Worm (Caenorhabditis elegans) whole organism, mixed stage, embryonic: ENCODE data around the gene irg-8.

Experiments
- blmp-1 ChIP-seq: fragments of 150-350 bp; optimal IDR thresholded peaks from 2 replicates; lab custom pipeline; 2014; ENCODE audit warnings: missing biosample characterization, missing genetic modification characterization
- ceh-39 ChIP-seq: fragments of 150-350 bp; optimal IDR thresholded peaks from 2 replicates; lab custom pipeline; 2014; ENCODE audit warnings: missing biosample characterization, missing genetic modification characterization
- ham-2 ChIP-seq: fragments of 200-800 bp; sonication (Bioruptor generic); optimal IDR thresholded peaks from 2 replicates; lab custom pipeline; 2018; ENCODE audit warnings: mild to moderate bottlenecking, missing genetic modification characterization, missing compliant biosample characterization
- hlh-1 ChIP-seq: fragments of 150-350 bp; optimal IDR thresholded peaks from 2 replicates; lab custom pipeline; 2014; ENCODE audit warnings: missing biosample characterization, missing genetic modification reagents, missing genetic modification characterization
- lin-13 ChIP-seq: fragments of 150-350 bp; optimal IDR thresholded peaks from 2 replicates; lab custom pipeline; 2014; ENCODE audit warnings: missing biosample characterization, missing genetic modification characterization
- lin-32 ChIP-seq: fragments of 200-800 bp; sonication (Bioruptor generic); optimal IDR thresholded peaks from 2 replicates; lab custom pipeline; 2018; ENCODE audit warnings: mild to moderate bottlenecking, missing genetic modification characterization, missing compliant biosample characterization
- lsy-2 ChIP-seq: fragments of 150-350 bp; optimal IDR thresholded peaks from 2 replicates; lab custom pipeline; 2014; ENCODE audit warnings: missing biosample characterization, missing genetic modification characterization
- nhr-12 ChIP-seq: fragments of 150-350 bp; optimal IDR thresholded peaks from 2 replicates; lab custom pipeline; 2014; ENCODE audit warnings: missing biosample characterization, missing genetic modification characterization
- nhr-237 ChIP-seq: fragments of 150-350 bp; optimal IDR thresholded peaks from 2 replicates; lab custom pipeline; 2014; ENCODE audit warnings: missing biosample characterization, missing genetic modification characterization
- nhr-28 ChIP-seq: fragments of 150-350 bp; optimal IDR thresholded peaks from 2 replicates; lab custom pipeline; 2014; ENCODE audit warnings: missing biosample characterization, missing genetic modification characterization
- nhr-76 ChIP-seq: sonication (generic microtip); optimal IDR thresholded peaks from 2 replicates; lab custom pipeline; 2017; ENCODE audit warnings: missing biosample characterization, missing genetic modification characterization
- snpc-4 ChIP-seq: fragments of 150-350 bp; optimal IDR thresholded peaks from 2 replicates; lab custom pipeline; 2014; ENCODE audit warnings: missing biosample characterization, missing genetic modification characterization
- sptf-1 ChIP-seq: sonication (generic microtip); optimal IDR thresholded peaks from 2 replicates; lab custom pipeline; 2017; ENCODE audit warnings: mild to moderate bottlenecking, missing genetic modification characterization, moderate library complexity, missing compliant biosample characterization
- ztf-11 ChIP-seq: fragments of 150-350 bp; optimal IDR thresholded peaks from 2 replicates; lab custom pipeline; 2014; ENCODE audit warnings: missing biosample characterization, missing genetic modification characterization

- TF ChIP-seq nhr-237 (no peak), snpc-4 (tag; lab: Kevin White, UChicago) (no peak), lin-13 (no peak), ceh-39 (no peak), nhr-12 (no peak), nhr-76 (tag; lab: Kevin White, UChicago) (no peak), sptf-1 (tag; lab: Kevin White, UChicago) (no peak), ham-2 (GFP tag; lab: Kevin White, UChicago) (no peak), blmp-1 (tag; lab: Kevin White, UChicago) (no peak), ztf-11 (tag; lab: Kevin White, UChicago) (no peak), nhr-28 (tag; lab: Kevin White, UChicago) (no peak), lin-32 (no peak), hlh-1 (tag; lab: Kevin White, UChicago) (no peak), lsy-2 (no peak)
Observed at ce11 chrV:399721-400120, 17.8 kb downstream of the irg-8 start, which contains the start of gene scl-27.
